Fruit fly (Drosophila melanogaster): ENCODE data around the gene CG13113.

The CG13113 gene

DNA sequence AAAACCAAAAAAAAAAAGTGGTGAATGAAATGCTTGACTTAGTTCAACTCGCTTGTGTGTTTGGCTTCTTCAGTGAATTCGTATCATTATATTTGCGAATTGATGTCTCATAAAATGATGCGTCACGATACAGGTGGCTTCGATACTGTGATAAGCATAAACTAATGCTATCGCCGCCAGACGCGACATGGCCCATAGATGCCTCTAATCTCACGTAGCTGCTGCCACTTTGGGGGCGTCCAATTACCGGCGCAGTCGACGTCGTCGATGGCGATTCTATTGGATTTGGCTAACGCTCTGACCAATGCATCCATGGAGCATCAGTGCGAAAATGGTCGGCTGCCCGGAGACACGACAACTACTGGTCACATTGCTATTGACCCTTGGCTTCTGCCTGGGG, at the start of gene CG13113:
TSS of gene CG13113 (plus strand) at position 301 of the 400 bp plus-strand sequence.
- no peak for TF ChIP-seq cnc (optimal IDR thresholded peaks at IDR 0.05)
- no peak for TF ChIP-seq toe (GFP tag; optimal IDR thresholded peaks at IDR 0.05)

DNA sequence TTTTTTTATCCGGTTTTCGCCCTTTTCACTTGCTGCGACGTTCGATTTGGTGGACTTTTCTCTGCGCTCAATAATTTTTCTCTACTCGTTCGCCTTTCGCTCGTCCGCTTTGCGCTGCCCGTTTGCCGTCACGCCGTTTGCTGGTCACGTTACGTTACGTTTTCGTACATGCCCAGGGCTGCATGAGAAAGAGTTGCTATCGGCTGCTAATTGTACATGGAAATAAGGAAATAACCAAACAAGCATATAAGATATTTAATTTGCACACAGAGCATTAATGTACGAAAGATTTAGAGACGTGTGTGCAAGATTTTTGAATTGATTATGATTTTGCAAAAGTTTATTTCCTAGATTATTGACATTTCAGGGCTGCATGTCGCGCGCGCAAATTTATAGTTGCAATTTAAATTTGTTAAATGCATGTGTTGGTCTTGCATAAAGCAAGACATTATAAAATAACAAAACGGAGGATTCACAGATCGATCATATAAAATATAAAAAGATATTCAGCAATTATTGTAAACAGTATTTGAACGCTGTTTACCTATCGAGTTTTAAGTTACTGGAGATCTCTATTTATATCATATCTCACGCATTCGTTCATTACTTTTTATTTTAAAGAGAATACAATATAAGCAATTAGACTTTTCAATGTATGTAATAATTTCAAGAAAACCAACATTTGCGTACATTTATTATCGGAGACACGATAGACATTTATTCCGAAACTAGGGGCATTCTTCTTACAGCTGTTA, 49.1 kb upstream of the CG13113 start, which contains the start of gene Gdi:
TSS of gene Gdi (minus strand) at position 214 of the 755 bp plus-strand sequence.
- TF ChIP-seq Hr96 (GFP tag; optimal IDR thresholded peaks at IDR 0.05) (peak; percentile 54), cnc (optimal IDR thresholded peaks at IDR 0.05) (peak; percentile 82 to 85), Mnt (GFP tag; optimal IDR thresholded peaks at IDR 0.05) (peak; percentile 33), kay (GFP tag; ENCODE audit: borderline replicate concordance) (no peak), pad (GFP tag; optimal IDR thresholded peaks at IDR 0.05) (no peak), CG12768 (GFP tag; optimal IDR thresholded peaks at IDR 0.05) (no peak), bab1 (GFP tag; optimal IDR thresholded peaks at IDR 0.05) (peak; percentile 74), CG14711 (tag; optimal IDR thresholded peaks at IDR 0.05) (peak; percentile 68), ovo (GFP tag; optimal IDR thresholded peaks at IDR 0.05) (no peak), CG7101 (tag; optimal IDR thresholded peaks at IDR 0.05) (peak; percentile 19), toe (GFP tag; optimal IDR thresholded peaks at IDR 0.05) (peak; percentile 64), CG33017 (tag; optimal IDR thresholded peaks at IDR 0.05) (no peak), cic (GFP tag; optimal IDR thresholded peaks at IDR 0.05) (no peak), Clk (GFP tag; optimal IDR thresholded peaks at IDR 0.05) (peak; percentile 42), CG5204 (GFP tag; optimal IDR thresholded peaks at IDR 0.05) (peak; percentile 45), CG11617 (GFP tag; optimal IDR thresholded peaks at IDR 0.05) (no peak), CG1620 (GFP tag; optimal IDR thresholded peaks at IDR 0.05) (peak; percentile 10), Crg-1 (GFP tag; optimal IDR thresholded peaks at IDR 0.05) (no peak), tj (GFP tag; optimal IDR thresholded peaks at IDR 0.05) (no peak), CG7045 (GFP tag; optimal IDR thresholded peaks at IDR 0.05) (peak; percentile 36)

DNA sequence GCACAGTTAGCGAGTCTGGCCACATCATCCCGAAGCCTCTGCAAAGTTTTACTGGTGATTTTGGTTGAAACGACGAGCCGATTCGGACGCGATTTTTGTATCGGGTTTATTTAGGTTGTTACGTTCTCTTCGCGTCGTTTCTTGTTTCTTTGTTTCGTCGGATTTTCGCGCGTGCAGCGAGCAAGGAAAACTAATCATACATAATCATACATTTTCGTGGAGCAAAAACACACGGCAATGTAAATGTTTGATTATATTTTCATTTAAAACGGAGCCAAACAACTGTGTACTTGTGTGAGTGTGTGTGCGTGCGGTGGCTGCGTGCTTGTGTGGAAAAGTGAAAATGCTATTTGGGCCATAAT, 48.6 kb upstream of the CG13113 start, which contains the start of gene CG33298:
TSS of gene CG33298 (plus strand) at position 57 of the 362 bp plus-strand sequence.
- TF ChIP-seq CG11617 (GFP tag; optimal IDR thresholded peaks at IDR 0.05) (no peak), Mnt (GFP tag; optimal IDR thresholded peaks at IDR 0.05) (peak; percentile 41), ovo (GFP tag; optimal IDR thresholded peaks at IDR 0.05) (no peak), bab1 (GFP tag; optimal IDR thresholded peaks at IDR 0.05) (peak; percentile 72), tj (GFP tag; optimal IDR thresholded peaks at IDR 0.05) (peak; percentile 14), CG7101 (tag; optimal IDR thresholded peaks at IDR 0.05) (peak; percentile 9), Crg-1 (GFP tag; optimal IDR thresholded peaks at IDR 0.05) (no peak), cnc (optimal IDR thresholded peaks at IDR 0.05) (no peak), cic (GFP tag; optimal IDR thresholded peaks at IDR 0.05) (no peak), pad (GFP tag; optimal IDR thresholded peaks at IDR 0.05) (no peak), CG5204 (GFP tag; optimal IDR thresholded peaks at IDR 0.05) (no peak)

- TF ChIP-seq cnc (optimal IDR thresholded peaks at IDR 0.05) (no peak), CG14711 (tag; optimal IDR thresholded peaks at IDR 0.05) (no peak), cic (GFP tag; optimal IDR thresholded peaks at IDR 0.05) (no peak), toe (GFP tag; optimal IDR thresholded peaks at IDR 0.05) (no peak), CG1620 (GFP tag; optimal IDR thresholded peaks at IDR 0.05) (no peak), pad (GFP tag; optimal IDR thresholded peaks at IDR 0.05) (no peak), Mnt (GFP tag; optimal IDR thresholded peaks at IDR 0.05) (no peak), Hr96 (GFP tag; optimal IDR thresholded peaks at IDR 0.05) (no peak), CG7101 (tag; optimal IDR thresholded peaks at IDR 0.05) (no peak), tj (GFP tag; optimal IDR thresholded peaks at IDR 0.05) (no peak), CG12768 (GFP tag; optimal IDR thresholded peaks at IDR 0.05) (no peak), CG5204 (GFP tag; optimal IDR thresholded peaks at IDR 0.05) (no peak), kay (GFP tag; ENCODE audit: borderline replicate concordance) (no peak), ovo (GFP tag; optimal IDR thresholded peaks at IDR 0.05) (no peak), bab1 (GFP tag; optimal IDR thresholded peaks at IDR 0.05) (no peak), Crg-1 (GFP tag; optimal IDR thresholded peaks at IDR 0.05) (no peak), CG7045 (GFP tag; optimal IDR thresholded peaks at IDR 0.05) (no peak), Clk (GFP tag; optimal IDR thresholded peaks at IDR 0.05) (no peak), CG11617 (GFP tag; optimal IDR thresholded peaks at IDR 0.05) (no peak), CG33017 (tag; optimal IDR thresholded peaks at IDR 0.05) (no peak)
Observed at dm6 chr2L:9495870-9496269, 48.1 kb upstream of the CG13113 start.

- peak; percentile 38 for TF ChIP-seq toe (GFP tag; optimal IDR thresholded peaks at IDR 0.05)
- TF ChIP-seq ovo (GFP tag; optimal IDR thresholded peaks at IDR 0.05), result peak; percentile 19
- peak; percentile 71 for TF ChIP-seq kay (GFP tag; ENCODE audit: borderline replicate concordance)
- no peak for TF ChIP-seq cic (GFP tag; optimal IDR thresholded peaks at IDR 0.05)
- peak; percentile 33 for TF ChIP-seq bab1 (GFP tag; optimal IDR thresholded peaks at IDR 0.05)
- TF ChIP-seq pad (GFP tag; optimal IDR thresholded peaks at IDR 0.05), result peak; percentile 53
- peak; percentile 9 for TF ChIP-seq CG5204 (GFP tag; optimal IDR thresholded peaks at IDR 0.05)
- TF ChIP-seq CG7101 (tag; optimal IDR thresholded peaks at IDR 0.05), result no peak
Observed at dm6 chr2L:9496378-9497284, 47.3 kb upstream of the CG13113 start.

- TF ChIP-seq toe (GFP tag; optimal IDR thresholded peaks at IDR 0.05), result no peak
- TF ChIP-seq cnc (optimal IDR thresholded peaks at IDR 0.05), result no peak
- peak; percentile 52 for TF ChIP-seq CG12768 (GFP tag; optimal IDR thresholded peaks at IDR 0.05)
- TF ChIP-seq CG14711 (tag; optimal IDR thresholded peaks at IDR 0.05), result no peak
- no peak for TF ChIP-seq Crg-1 (GFP tag; optimal IDR thresholded peaks at IDR 0.05)
- no peak for TF ChIP-seq tj (GFP tag; optimal IDR thresholded peaks at IDR 0.05)
- TF ChIP-seq cic (GFP tag; optimal IDR thresholded peaks at IDR 0.05), result peak; percentile 64
- no peak for TF ChIP-seq Hr96 (GFP tag; optimal IDR thresholded peaks at IDR 0.05)
- peak; percentile 94 for TF ChIP-seq ovo (GFP tag; optimal IDR thresholded peaks at IDR 0.05)
- no peak for TF ChIP-seq CG11617 (GFP tag; optimal IDR thresholded peaks at IDR 0.05)
- peak; percentile 0 for TF ChIP-seq CG7101 (tag; optimal IDR thresholded peaks at IDR 0.05)
- TF ChIP-seq Mnt (GFP tag; optimal IDR thresholded peaks at IDR 0.05), result no peak
- TF ChIP-seq Clk (GFP tag; optimal IDR thresholded peaks at IDR 0.05), result no peak
- TF ChIP-seq CG1620 (GFP tag; optimal IDR thresholded peaks at IDR 0.05), result peak; percentile 13
- no peak for TF ChIP-seq CG33017 (tag; optimal IDR thresholded peaks at IDR 0.05)
- peak; percentile 98 for TF ChIP-seq pad (GFP tag; optimal IDR thresholded peaks at IDR 0.05)
Observed at dm6 chr2L:9497285-9497660, 46.7 kb upstream of the CG13113 start.
